Fruit fly (Drosophila melanogaster) whole organism, wandering third instar larva: Measurements from ENCODE around the gene Dref.

Source experiments
- CrebA ChIP-seq: fragments of 200-800 bp; sonication (Bioruptor generic); optimal IDR thresholded peaks from 2 replicates; lab custom pipeline; 2016; ENCODE audit warnings: missing biosample characterization, mild to moderate bottlenecking, missing genetic modification characterization, borderline replicate concordance
- Dif ChIP-seq: fragments of 200-275, 200-300 bp; sonication (Bioruptor generic); optimal IDR thresholded peaks from 2 replicates; lab custom pipeline; 2018; ENCODE audit warnings: missing biosample characterization, missing genetic modification characterization; ENCODE audit not compliant: partially characterized antibody
- Hnf4 ChIP-seq: fragments of 200-800 bp; sonication (Bioruptor generic); optimal IDR thresholded peaks from 2 replicates; lab custom pipeline; 2016; ENCODE audit warnings: missing biosample characterization, mild to moderate bottlenecking, missing genetic modification characterization
- Hr78 ChIP-seq: fragments of >200 bp; optimal IDR thresholded peaks from 2 replicates; lab custom pipeline; 2017; ENCODE audit warnings: missing biosample characterization, missing genetic modification characterization
- Hr83 ChIP-seq: fragments of 200-300 bp; sonication (Bioruptor generic); optimal IDR thresholded peaks from 2 replicates; lab custom pipeline; 2016; ENCODE audit warnings: missing biosample characterization, mild to moderate bottlenecking, missing genetic modification characterization, moderate library complexity; ENCODE audit not compliant: poor library complexity, severe bottlenecking
- Vsx2 ChIP-seq: fragments of 200-300, 225-300 bp; sonication (Bioruptor generic); optimal IDR thresholded peaks from 2 replicates; lab custom pipeline; 2018; ENCODE audit warnings: missing biosample characterization, missing genetic modification characterization; ENCODE audit not compliant: partially characterized antibody
- foxo ChIP-seq, 2 experiments: fragments of 200-800 bp; sonication (Bioruptor generic); optimal IDR thresholded peaks; 2 replicates in 1 of 2; 3 replicates in 1 of 2; lab custom pipeline; 2016 to 2017; ENCODE audit warnings: missing biosample characterization in 2 of 2, missing genetic modification characterization in 2 of 2
- h ChIP-seq: fragments of 200-800 bp; sonication (Bioruptor generic); optimal IDR thresholded peaks from 3 replicates; lab custom pipeline; 2016; ENCODE audit warnings: missing biosample characterization, mild to moderate bottlenecking, missing genetic modification characterization
- pan ChIP-seq: fragments of >200 bp; optimal IDR thresholded peaks from 2 replicates; lab custom pipeline; 2017
- psq ChIP-seq: fragments of 200-800 bp; sonication (Bioruptor generic); optimal IDR thresholded peaks from 3 replicates; lab custom pipeline; 2017; ENCODE audit warnings: missing biosample characterization, mild to moderate bottlenecking, missing genetic modification characterization, moderate library complexity
- tai ChIP-seq: sonication (Bioruptor generic); optimal IDR thresholded peaks from 2 replicates; lab custom pipeline; 2016; ENCODE audit warnings: missing biosample characterization, missing genetic modification characterization
- usp ChIP-seq: fragments of >200 bp; optimal IDR thresholded peaks from 2 replicates; lab custom pipeline; 2017; ENCODE audit warnings: missing biosample characterization, missing genetic modification characterization

- TF ChIP-seq usp (GFP tag; lab: Kevin White, UChicago) (no peak), Dif (GFP tag; lab: Kevin White, UChicago) (no peak), h (GFP tag; lab: Kevin White, UChicago) (no peak), Hnf4 (GFP tag; lab: Kevin White, UChicago) (no peak), Vsx2 (GFP tag; lab: Kevin White, UChicago) (no peak), foxo (GFP tag; optimal IDR thresholded peaks at IDR 0.05; lab: Kevin White, UChicago) (no peak), Hr78 (no peak), Hr83 (GFP tag; lab: Kevin White, UChicago) (no peak), CrebA (GFP tag; lab: Kevin White, UChicago) (no peak), psq (no peak), pan (lab: Kevin White, UChicago) (no peak), tai (GFP tag; lab: Kevin White, UChicago) (no peak)
These were observed 1.2 kb upstream of the Dref start for dm6 chr2L:9968201-9968727.
